Worm (Caenorhabditis elegans): ENCODE results near the gene ubh-2.

Gene ubh-2

ce11 chrV:6509717-6510116 lies at the start of gene ubh-2:
Gene ubh-2, minus strand, starts transcription at chrV:6509817.
- no peak for TF ChIP-seq cog-1 (tag; optimal IDR thresholded peaks at IDR 0.05)
- TF ChIP-seq flt-1 (GFP tag; IDR thresholded peaks at IDR 0.05), result no peak
- TF ChIP-seq med-1 (GFP tag; optimal IDR thresholded peaks at IDR 0.05; ENCODE audit: insufficient read depth), result no peak
- no peak for TF ChIP-seq ztf-29 (GFP tag; IDR thresholded peaks at IDR 0.05)
- TF ChIP-seq T22C8.4 (GFP tag; IDR thresholded peaks at IDR 0.05), result no peak
- no peak for TF ChIP-seq ztf-23 (GFP tag; IDR thresholded peaks at IDR 0.05)
- TF ChIP-seq ref-1 (GFP tag; conservative IDR thresholded peaks at IDR 0.05), result no peak
- no peak for TF ChIP-seq klf-2 (GFP tag; conservative IDR thresholded peaks at IDR 0.05)
- TF ChIP-seq tab-1 (GFP tag; IDR thresholded peaks at IDR 0.05), result no peak

- TF ChIP-seq T22C8.4 (GFP tag; IDR thresholded peaks at IDR 0.05) (no peak), tab-1 (GFP tag; IDR thresholded peaks at IDR 0.05) (no peak), cog-1 (tag; optimal IDR thresholded peaks at IDR 0.05) (no peak), ztf-29 (GFP tag; IDR thresholded peaks at IDR 0.05) (no peak), flt-1 (GFP tag; IDR thresholded peaks at IDR 0.05) (no peak), ztf-23 (GFP tag; IDR thresholded peaks at IDR 0.05) (no peak), med-1 (GFP tag; optimal IDR thresholded peaks at IDR 0.05; ENCODE audit: insufficient read depth) (no peak), klf-2 (GFP tag; conservative IDR thresholded peaks at IDR 0.05) (no peak), ref-1 (GFP tag; conservative IDR thresholded peaks at IDR 0.05) (no peak)
These were observed 49.5 kb upstream of the ubh-2 start, which contains the start of gene spp-26 for ce11 chrV:6559105-6559504. Gene spp-26, minus strand, starts transcription at chrV:6559205.

ce11 chrV:6558103-6558502 lies 48.5 kb upstream of the ubh-2 start, which contains the start of gene spp-20:
Gene spp-20, minus strand, starts transcription at chrV:6558203.
- TF ChIP-seq T22C8.4 (GFP tag; IDR thresholded peaks at IDR 0.05), result no peak
- no peak for TF ChIP-seq med-1 (GFP tag; optimal IDR thresholded peaks at IDR 0.05; ENCODE audit: insufficient read depth)
- TF ChIP-seq flt-1 (GFP tag; IDR thresholded peaks at IDR 0.05), result no peak
- TF ChIP-seq klf-2 (GFP tag; conservative IDR thresholded peaks at IDR 0.05), result no peak
- no peak for TF ChIP-seq ztf-23 (GFP tag; IDR thresholded peaks at IDR 0.05)
- no peak for TF ChIP-seq ref-1 (GFP tag; conservative IDR thresholded peaks at IDR 0.05)
- TF ChIP-seq cog-1 (tag; optimal IDR thresholded peaks at IDR 0.05), result no peak
- TF ChIP-seq ztf-29 (GFP tag; IDR thresholded peaks at IDR 0.05), result no peak
- no peak for TF ChIP-seq tab-1 (GFP tag; IDR thresholded peaks at IDR 0.05)

ce11 chrV:6557035-6557434 lies 47.4 kb upstream of the ubh-2 start, which contains the start of gene spp-27:
Gene spp-27, minus strand, starts transcription at chrV:6557135.
- TF ChIP-seq cog-1 (tag; optimal IDR thresholded peaks at IDR 0.05) (no peak), tab-1 (GFP tag; IDR thresholded peaks at IDR 0.05) (no peak), med-1 (GFP tag; optimal IDR thresholded peaks at IDR 0.05; ENCODE audit: insufficient read depth) (no peak), ref-1 (GFP tag; conservative IDR thresholded peaks at IDR 0.05) (no peak), klf-2 (GFP tag; conservative IDR thresholded peaks at IDR 0.05) (no peak), flt-1 (GFP tag; IDR thresholded peaks at IDR 0.05) (no peak), ztf-29 (GFP tag; IDR thresholded peaks at IDR 0.05) (no peak), T22C8.4 (GFP tag; IDR thresholded peaks at IDR 0.05) (no peak), ztf-23 (GFP tag; IDR thresholded peaks at IDR 0.05) (no peak)

ce11 chrV:6554308-6554707 lies 44.7 kb upstream of the ubh-2 start, which contains the start of gene K04A8.19:
Gene K04A8.19, minus strand, starts transcription at chrV:6554408.
- TF ChIP-seq klf-2 (GFP tag; conservative IDR thresholded peaks at IDR 0.05), result no peak
- no peak for TF ChIP-seq tab-1 (GFP tag; IDR thresholded peaks at IDR 0.05)
- no peak for TF ChIP-seq cog-1 (tag; optimal IDR thresholded peaks at IDR 0.05)
- no peak for TF ChIP-seq T22C8.4 (GFP tag; IDR thresholded peaks at IDR 0.05)
- TF ChIP-seq ztf-29 (GFP tag; IDR thresholded peaks at IDR 0.05), result no peak

DNA sequence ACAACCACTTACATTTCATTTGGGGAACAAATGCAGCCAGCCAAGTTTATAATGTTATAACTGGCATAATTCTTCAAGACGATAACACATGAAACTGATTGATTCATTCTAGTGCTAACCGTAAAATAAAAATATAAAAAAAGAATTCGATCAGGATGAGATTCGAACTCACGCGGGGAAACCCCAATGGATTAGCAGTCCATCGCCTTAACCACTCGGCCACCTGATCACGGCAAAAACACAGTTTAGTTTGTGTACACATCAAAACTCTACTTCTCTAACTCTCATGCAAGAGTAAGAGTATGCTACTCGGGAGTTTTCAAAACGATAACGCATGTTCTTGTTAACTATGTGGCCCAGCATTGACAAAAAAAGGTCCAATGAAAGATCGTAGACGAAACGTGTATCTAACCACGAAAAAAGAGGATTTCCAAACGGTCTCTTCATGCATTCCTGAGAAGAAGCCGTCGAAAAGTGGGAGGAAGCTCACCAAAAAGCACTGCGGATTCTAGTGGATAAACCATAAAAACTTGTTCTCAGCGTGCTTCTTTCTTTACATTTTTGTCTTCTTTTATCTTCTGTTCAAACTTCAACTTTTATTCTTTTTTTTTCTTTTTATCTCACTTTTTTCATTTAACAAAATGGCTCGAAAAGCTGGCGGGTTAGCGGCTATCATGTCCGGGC lies 42.2 kb upstream of the ubh-2 start, which contains the start of gene twk-10:
Gene twk-10 (plus strand): TSS at position 634 of the 684 bp plus-strand sequence.
- TF ChIP-seq cog-1 (tag; optimal IDR thresholded peaks at IDR 0.05) (no peak), ztf-29 (GFP tag; IDR thresholded peaks at IDR 0.05) (no peak), ztf-23 (GFP tag; IDR thresholded peaks at IDR 0.05) (no peak), ref-1 (GFP tag; conservative IDR thresholded peaks at IDR 0.05) (peak; percentile 51; the same call in 1 of the 2 replicates), T22C8.4 (GFP tag; IDR thresholded peaks at IDR 0.05) (no peak; the same call in 1 of the 2 replicates), med-1 (GFP tag; optimal IDR thresholded peaks at IDR 0.05; ENCODE audit: insufficient read depth) (no peak), klf-2 (GFP tag; conservative IDR thresholded peaks at IDR 0.05) (no peak), flt-1 (GFP tag; IDR thresholded peaks at IDR 0.05) (peak; percentile 60; the same call in 1 of the 2 replicates), tab-1 (GFP tag; IDR thresholded peaks at IDR 0.05) (0 out of 2 replicates have a peak, but pooled peaks have one; percentile 57)

DNA sequence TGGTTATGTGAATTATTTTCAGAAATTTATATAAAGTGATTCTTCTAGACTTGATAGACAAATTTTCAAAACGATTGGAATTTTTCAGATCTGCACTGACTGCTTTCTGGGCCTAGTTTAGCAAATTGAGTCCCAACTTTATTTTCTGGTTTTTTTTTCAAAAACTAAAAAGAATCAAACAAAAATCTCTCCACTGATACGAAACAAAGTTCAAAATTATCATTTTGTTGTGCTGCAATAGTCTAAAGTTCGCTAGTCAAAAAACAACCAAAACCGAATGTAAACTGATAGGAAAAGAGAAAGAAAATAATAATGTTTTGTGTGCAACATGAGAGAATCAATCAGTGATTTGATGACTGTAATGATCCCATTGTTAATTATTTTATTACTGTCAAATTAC lies 40.3 kb upstream of the ubh-2 start, which contains the start of gene lipl-4:
Gene lipl-4 (plus strand): TSS at position 301 of the 400 bp plus-strand sequence.
- TF ChIP-seq ref-1 (GFP tag; conservative IDR thresholded peaks at IDR 0.05), result no peak

DNA sequence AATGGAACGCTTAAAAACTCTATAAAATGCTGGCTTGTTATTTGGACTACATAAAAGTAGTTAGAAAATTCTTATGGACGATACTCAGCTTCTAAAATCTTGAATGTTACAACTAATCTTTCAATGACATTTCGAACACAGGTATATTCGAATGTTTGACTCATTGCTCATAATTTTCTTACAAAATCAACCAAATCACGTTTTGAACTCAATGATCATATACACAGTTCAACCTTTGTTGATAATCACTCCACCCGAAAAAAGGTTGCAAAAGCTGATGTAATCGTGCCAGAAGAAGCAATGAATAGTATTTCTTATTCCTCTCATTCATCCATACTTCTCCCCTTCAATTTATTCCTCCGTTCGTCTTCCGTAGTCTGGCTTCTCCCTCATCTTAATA lies 39.5 kb upstream of the ubh-2 start, which contains the start of gene K04A8.20:
Gene K04A8.20 (plus strand): TSS at position 301 of the 400 bp plus-strand sequence.
- no peak for TF ChIP-seq ztf-23 (GFP tag; IDR thresholded peaks at IDR 0.05)
- TF ChIP-seq tab-1 (GFP tag; IDR thresholded peaks at IDR 0.05), result no peak
- TF ChIP-seq T22C8.4 (GFP tag; IDR thresholded peaks at IDR 0.05), result no peak
- TF ChIP-seq med-1 (GFP tag; optimal IDR thresholded peaks at IDR 0.05; ENCODE audit: insufficient read depth), result no peak
- no peak for TF ChIP-seq cog-1 (tag; optimal IDR thresholded peaks at IDR 0.05)

ce11 chrV:6548309-6548708 lies 38.7 kb upstream of the ubh-2 start:
- TF ChIP-seq ztf-29 (GFP tag; IDR thresholded peaks at IDR 0.05) (no peak), klf-2 (GFP tag; conservative IDR thresholded peaks at IDR 0.05) (no peak), flt-1 (GFP tag; IDR thresholded peaks at IDR 0.05) (no peak), tab-1 (GFP tag; IDR thresholded peaks at IDR 0.05) (no peak)
